Worm (Caenorhabditis elegans): ENCODE results near the gene Y110A2AL.9.

ce11 chrII:2846552-2846951 lies 19.9 kb downstream of the Y110A2AL.9 start:
- TF ChIP-seq tbx-2 (tag; optimal IDR thresholded peaks at IDR 0.05) (no peak), ceh-34 (tag; optimal IDR thresholded peaks at IDR 0.05) (no peak), unc-86 (tag; optimal IDR thresholded peaks at IDR 0.05) (no peak), sox-4 (tag; optimal IDR thresholded peaks at IDR 0.05) (no peak), syd-9 (tag; optimal IDR thresholded peaks at IDR 0.05) (no peak), ceh-14 (tag; optimal IDR thresholded peaks at IDR 0.05) (no peak), F13H6.1 (tag; optimal IDR thresholded peaks at IDR 0.05) (no peak), nhr-11 (tag; optimal IDR thresholded peaks at IDR 0.05) (no peak), pqm-1 (tag; optimal IDR thresholded peaks at IDR 0.05) (no peak), pag-3 (tag; optimal IDR thresholded peaks at IDR 0.05; ENCODE audit: borderline replicate concordance) (no peak), fax-1 (tag; optimal IDR thresholded peaks at IDR 0.05) (no peak), unc-42 (tag; optimal IDR thresholded peaks at IDR 0.05) (no peak), ceh-24 (tag; optimal IDR thresholded peaks at IDR 0.05) (no peak), nfya-1 (tag; optimal IDR thresholded peaks at IDR 0.05) (no peak)
